Worm (Caenorhabditis elegans) whole organism, L1 larva: ENCODE results near the gene cbp-1.

ENCODE experiments used
- ceh-63 ChIP-seq: fragments of 200-800 bp; sonication (Bioruptor generic); optimal IDR thresholded peaks from 2 replicates; lab custom pipeline; 2018; ENCODE audit warnings: mild to moderate bottlenecking, missing genetic modification characterization, missing compliant biosample characterization
- dpl-1 ChIP-seq, 3 experiments: fragments of 150-350 bp in 2 of 3; sonication (generic microtip) in 1 of 3; optimal IDR thresholded peaks; 2 replicates each; lab custom pipeline; 2014 to 2017; ENCODE audit warnings: missing biosample characterization in 3 of 3, missing genetic modification characterization in 3 of 3, missing genetic modification reagents in 3 of 3
- elt-3 ChIP-seq, 6 experiments: fragments of 150-350 bp in 1 of 6; sonication (generic microtip); optimal IDR thresholded peaks; 2 replicates each; lab custom pipeline; 2017 to 2018; ENCODE audit warnings: missing biosample characterization in 6 of 6, missing genetic modification characterization in 6 of 6, inconsistent platforms in 1 of 6
- fos-1 ChIP-seq: fragments of 150-350 bp; optimal IDR thresholded peaks from 2 replicates; lab custom pipeline; 2014; ENCODE audit warnings: missing biosample characterization, missing genetic modification characterization
- lin-39 ChIP-seq: fragments of 150-350 bp; optimal IDR thresholded peaks from 2 replicates; lab custom pipeline; 2014; ENCODE audit warnings: missing biosample characterization, missing genetic modification reagents, missing genetic modification characterization
- lsy-2 ChIP-seq, 2 experiments: fragments of 150-350 bp; optimal IDR thresholded peaks; 2 replicates each; lab custom pipeline; 2014; ENCODE audit warnings: missing biosample characterization in 2 of 2, missing genetic modification characterization in 2 of 2
- mdl-1 ChIP-seq, 2 experiments: fragments of 150-350 bp; optimal IDR thresholded peaks; 2 replicates each; lab custom pipeline; 2014 to 2017; ENCODE audit warnings: missing biosample characterization in 2 of 2, missing genetic modification characterization in 2 of 2, inconsistent platforms in 1 of 2
- nhr-11 ChIP-seq: fragments of 150-350 bp; optimal IDR thresholded peaks from 2 replicates; lab custom pipeline; 2014; ENCODE audit warnings: missing biosample characterization, missing genetic modification characterization
- nhr-28 ChIP-seq: fragments of 150-350 bp; optimal IDR thresholded peaks from 2 replicates; lab custom pipeline; 2014; ENCODE audit warnings: missing biosample characterization, missing genetic modification characterization
- nhr-47 ChIP-seq: sonication (generic microtip); optimal IDR thresholded peaks from 2 replicates; lab custom pipeline; 2016; ENCODE audit warnings: mild to moderate bottlenecking, missing genetic modification characterization, moderate library complexity, missing compliant biosample characterization
- pag-3 ChIP-seq: sonication (generic microtip); optimal IDR thresholded peaks from 2 replicates; lab custom pipeline; 2017; ENCODE audit warnings: missing genetic modification characterization, mild to moderate bottlenecking, missing compliant biosample characterization, antibody characterized with exemption, borderline replicate concordance; ENCODE audit not compliant: insufficient read depth
- pqm-1 ChIP-seq: sonication (generic microtip); optimal IDR thresholded peaks from 3 replicates; lab custom pipeline; 2017; ENCODE audit warnings: missing biosample characterization, missing genetic modification characterization
- skn-1 ChIP-seq: fragments of 150-350 bp; optimal IDR thresholded peaks from 2 replicates; lab custom pipeline; 2014; ENCODE audit warnings: missing biosample characterization, missing genetic modification characterization
- unc-30 ChIP-seq: sonication (generic microtip); optimal IDR thresholded peaks from 2 replicates; lab custom pipeline; 2017; ENCODE audit warnings: missing biosample characterization, missing genetic modification characterization

- no peak for TF ChIP-seq pag-3 (tag; lab: Kevin White, UChicago)
- TF ChIP-seq mdl-1 (tag; optimal IDR thresholded peaks at IDR 0.05; lab: Kevin White, UChicago): no peak
- TF ChIP-seq ceh-63 (GFP tag; lab: Kevin White, UChicago): no peak
- TF ChIP-seq lsy-2 (tag; optimal IDR thresholded peaks at IDR 0.05; lab: Kevin White, UChicago): no peak
- TF ChIP-seq lin-39 (tag; lab: Kevin White, UChicago): no peak
- TF ChIP-seq elt-3 (tag; optimal IDR thresholded peaks at IDR 0.05; lab: Kevin White, UChicago): no peak
- TF ChIP-seq nhr-28 (tag; lab: Kevin White, UChicago): no peak
- no peak for TF ChIP-seq nhr-11 (tag; lab: Kevin White, UChicago)
- TF ChIP-seq dpl-1 (GFP tag; optimal IDR thresholded peaks at IDR 0.05; lab: Kevin White, UChicago): no peak
- no peak for TF ChIP-seq unc-30
- TF ChIP-seq pqm-1: no peak
- TF ChIP-seq nhr-47 (tag; lab: Kevin White, UChicago): no peak
- no peak for TF ChIP-seq skn-1 (tag; lab: Kevin White, UChicago)
- no peak for TF ChIP-seq fos-1
Measured at ce11 chrIII:9772394-9772793, 6.1 kb downstream of the cbp-1 start.
